Fruit fly (Drosophila melanogaster) S2 (cell line): Measurements from ENCODE around the gene p38a.

Experiments used
- CG8478 ChIP-seq: fragments of >200 bp; optimal IDR thresholded peaks from 2 replicates; lab custom pipeline; 2018
- CTCF ChIP-seq, 2 experiments: fragments of >200 bp; optimal IDR thresholded peaks; 2 replicates each; lab custom pipeline; 2018

p38a gene

DNA sequence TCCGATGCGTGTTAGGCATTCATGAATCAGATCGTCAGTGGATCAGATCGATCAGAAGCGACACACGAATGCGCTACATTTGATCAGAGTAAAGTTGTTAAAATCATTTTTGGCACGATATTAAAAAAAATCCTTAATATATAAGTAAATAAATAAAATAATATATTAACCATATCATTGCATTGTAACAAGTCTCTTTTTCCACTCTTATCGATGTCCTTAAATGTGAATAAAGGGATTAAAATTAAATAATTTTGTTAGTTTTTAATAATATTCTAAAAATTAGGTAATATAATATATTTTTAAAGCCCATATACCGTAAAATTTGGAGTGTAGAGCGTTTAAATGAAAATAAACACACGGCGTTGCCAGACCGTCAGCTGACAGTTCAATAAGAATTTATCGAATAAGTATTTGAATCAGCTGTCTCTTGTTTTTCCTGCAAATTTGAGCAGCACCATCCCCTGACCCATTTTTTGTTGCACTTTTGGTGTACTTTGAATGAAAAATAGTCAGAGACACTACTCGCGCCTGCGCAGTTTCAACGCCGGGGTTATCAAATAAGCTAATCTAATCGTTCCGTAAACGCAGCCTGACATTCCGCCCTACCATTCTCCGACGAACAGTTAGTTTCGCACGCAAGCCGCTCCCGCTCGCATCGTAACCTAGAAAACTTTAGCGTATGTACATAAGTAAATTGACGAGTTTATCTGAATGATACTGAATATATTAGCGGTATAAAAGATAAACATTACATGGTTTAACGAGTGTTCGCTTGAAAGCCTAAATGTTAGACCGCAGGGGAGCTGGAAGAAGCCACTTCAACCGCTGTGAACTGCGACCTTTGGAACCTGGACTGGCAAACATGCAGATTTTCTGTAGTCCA is at the start of gene p38a, which contains the start of gene CG6178:
Gene p38a, minus strand, starts transcription at position 398 of the 886 bp plus-strand sequence.
Gene CG6178, plus strand, starts transcription at position 424 of the 886 bp plus-strand sequence.
- TF ChIP-seq CG8478 (lab: Kevin White, UChicago) (no peak), CTCF (optimal IDR thresholded peaks at IDR 0.05; lab: Kevin White, UChicago) (no peak)

dm6 chr3R:24193373-24193879 is 41.3 kb upstream of the p38a start, which contains the start of the genes SMC6 and CG6204:
TSS of gene SMC6 (minus strand) at chr3R:24193423.
TSS of gene CG6204 (plus strand) at chr3R:24193832.
- TF ChIP-seq CTCF (optimal IDR thresholded peaks at IDR 0.05; lab: Kevin White, UChicago) (no peak), CG8478 (lab: Kevin White, UChicago) (no peak)

DNA sequence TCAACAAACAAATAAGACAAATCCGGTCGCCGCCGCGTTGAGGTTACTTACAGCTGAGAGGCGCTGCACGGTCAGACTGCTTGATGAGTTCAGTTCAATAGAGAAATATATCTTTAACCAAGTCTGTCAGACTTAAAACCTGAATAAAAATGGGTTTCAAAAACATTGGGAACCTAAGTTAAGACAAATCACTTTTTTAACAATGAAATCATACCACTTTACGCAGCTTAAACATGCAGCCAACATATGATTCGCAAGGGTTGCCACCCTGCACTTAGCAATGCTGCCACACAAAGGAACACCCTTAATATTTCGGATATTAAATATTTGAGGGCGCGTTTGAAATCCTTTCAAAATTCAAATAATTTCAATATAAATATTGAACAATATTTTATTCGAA is 36.5 kb upstream of the p38a start, which contains the start of gene CG5515:
Gene CG5515, minus strand, starts transcription at position 278 of the 400 bp plus-strand sequence.
- TF ChIP-seq CG8478 (lab: Kevin White, UChicago) (no peak), CTCF (optimal IDR thresholded peaks at IDR 0.05; lab: Kevin White, UChicago) (no peak)

DNA sequence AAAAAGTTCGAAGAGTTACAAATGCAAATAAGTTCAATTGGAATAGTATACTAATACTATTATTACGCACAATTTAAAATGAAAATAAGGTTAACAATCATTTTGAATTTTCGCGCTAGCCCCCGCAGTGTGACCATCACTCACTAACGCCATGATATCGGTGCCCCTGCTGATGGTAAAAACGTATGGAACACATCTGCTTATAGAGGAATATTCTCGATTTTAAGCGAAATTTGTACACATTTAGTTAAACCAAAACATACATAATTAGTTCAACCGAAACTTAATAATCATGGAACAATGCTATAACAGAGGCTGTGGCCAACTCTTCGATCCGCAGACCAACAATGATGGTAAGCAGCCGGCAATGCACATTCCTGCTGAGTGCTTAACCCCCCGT is 34.1 kb upstream of the p38a start, which contains the start of gene mora:
Gene mora, plus strand, starts transcription at position 172 of the 400 bp plus-strand sequence.
- no peak for TF ChIP-seq CTCF (optimal IDR thresholded peaks at IDR 0.05; lab: Kevin White, UChicago)
- TF ChIP-seq CG8478 (lab: Kevin White, UChicago) = no peak

DNA sequence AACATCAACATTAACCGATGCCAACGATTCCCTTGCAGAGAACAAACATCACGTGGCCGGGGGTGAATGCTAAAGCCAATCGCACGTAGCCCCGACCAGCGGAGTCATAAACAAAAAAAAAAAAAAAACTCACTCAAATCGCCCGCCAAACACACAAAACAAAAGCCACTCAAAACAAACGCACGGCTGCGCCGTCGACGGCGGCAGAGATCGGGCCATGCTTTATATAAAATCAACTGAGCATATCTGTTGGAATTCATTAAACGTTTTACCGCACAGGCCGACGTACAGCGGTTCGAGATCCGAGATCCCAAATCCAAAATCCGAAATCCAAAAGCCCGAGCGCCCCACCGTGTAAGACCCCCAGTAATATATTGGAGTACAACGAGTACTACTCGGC is 20.3 kb upstream of the p38a start, which contains the start of gene CG13606:
Gene CG13606, plus strand, starts transcription at position 250 of the 400 bp plus-strand sequence.
- TF ChIP-seq CG8478 (lab: Kevin White, UChicago) (no peak), CTCF (optimal IDR thresholded peaks at IDR 0.05; lab: Kevin White, UChicago) (no peak)

DNA sequence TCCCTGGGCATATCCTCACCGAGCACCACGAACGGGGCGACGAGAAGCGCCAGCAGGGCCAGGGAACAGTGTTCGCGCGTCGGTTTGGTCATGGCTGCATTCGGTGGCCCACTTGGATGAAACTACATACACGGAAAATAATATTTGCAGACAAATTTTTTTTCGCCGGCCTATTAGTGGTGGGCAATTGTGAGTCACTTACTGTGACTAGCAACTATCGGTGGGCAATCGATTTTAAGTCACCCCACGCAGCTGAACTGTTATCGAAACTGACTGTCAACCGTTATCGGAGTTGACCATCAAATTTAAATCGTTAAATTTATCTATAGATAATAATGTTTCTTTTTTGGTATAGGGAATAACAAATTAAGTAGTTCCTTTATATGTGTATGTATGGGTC is 17.2 kb upstream of the p38a start, which contains the start of gene CG5510:
Gene CG5510, minus strand, starts transcription at position 201 of the 400 bp plus-strand sequence.
- TF ChIP-seq CTCF (optimal IDR thresholded peaks at IDR 0.05; lab: Kevin White, UChicago) (peak in 1 of 2 experiments; percentile 14), CG8478 (lab: Kevin White, UChicago) (no peak)

- TF ChIP-seq CG8478 (lab: Kevin White, UChicago) = no peak
- TF ChIP-seq CTCF (optimal IDR thresholded peaks at IDR 0.05; lab: Kevin White, UChicago) = no peak
Measured at dm6 chr3R:24163556-24164022, 11.5 kb upstream of the p38a start, which contains the start of gene Apc2. TSS of gene Apc2 (plus strand) at chr3R:24163966.

dm6 chr3R:24162774-24163555 is 10.8 kb upstream of the p38a start, which contains the start of gene mRpS24:
TSS of gene mRpS24 (minus strand) at chr3R:24163545.
- TF ChIP-seq CG8478 (lab: Kevin White, UChicago) (no peak), CTCF (optimal IDR thresholded peaks at IDR 0.05; lab: Kevin White, UChicago) (no peak)

DNA sequence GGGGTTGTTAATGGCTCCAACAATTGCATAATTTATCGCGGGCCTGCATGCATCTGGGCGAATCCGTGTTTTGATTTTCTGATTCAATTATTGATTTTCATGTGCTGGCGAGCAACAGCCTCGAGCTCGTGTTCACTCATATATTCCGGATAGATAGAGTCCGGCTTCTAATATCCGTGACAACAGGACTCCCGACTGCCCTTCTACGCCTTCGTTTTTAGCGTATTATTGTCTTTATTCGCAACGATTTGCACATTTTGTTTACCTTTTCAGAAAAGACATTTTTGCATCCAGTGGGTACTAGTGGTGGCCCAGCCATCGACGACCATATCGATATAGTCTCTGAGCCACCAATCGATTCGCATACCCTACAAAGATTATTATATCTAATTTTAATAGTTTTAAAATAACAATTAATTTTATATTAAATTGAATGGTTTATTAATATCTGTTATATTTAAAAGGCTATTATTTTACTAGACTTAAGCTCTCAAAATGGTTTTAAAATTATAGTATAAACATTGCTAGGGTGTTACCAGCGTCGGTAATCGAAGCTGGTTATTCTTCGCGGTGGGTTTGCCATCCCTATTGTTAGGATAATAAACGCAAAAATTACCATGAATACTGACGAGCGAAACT is 9.2 kb upstream of the p38a start, which contains the start of the genes Myo95E and TBC1d7:
Gene Myo95E, minus strand, starts transcription at position 326 of the 639 bp plus-strand sequence.
Gene TBC1d7, plus strand, starts transcription at position 555 of the 639 bp plus-strand sequence.
- TF ChIP-seq CTCF (optimal IDR thresholded peaks at IDR 0.05; lab: Kevin White, UChicago) (no peak), CG8478 (lab: Kevin White, UChicago) (no peak)

dm6 chr3R:24150103-24150502 is 2.0 kb downstream of the p38a start, which contains the start of gene p38c:
TSS of gene p38c (minus strand) at chr3R:24150203.
- TF ChIP-seq CG8478 (lab: Kevin White, UChicago) = no peak
- no peak for TF ChIP-seq CTCF (optimal IDR thresholded peaks at IDR 0.05; lab: Kevin White, UChicago)

DNA sequence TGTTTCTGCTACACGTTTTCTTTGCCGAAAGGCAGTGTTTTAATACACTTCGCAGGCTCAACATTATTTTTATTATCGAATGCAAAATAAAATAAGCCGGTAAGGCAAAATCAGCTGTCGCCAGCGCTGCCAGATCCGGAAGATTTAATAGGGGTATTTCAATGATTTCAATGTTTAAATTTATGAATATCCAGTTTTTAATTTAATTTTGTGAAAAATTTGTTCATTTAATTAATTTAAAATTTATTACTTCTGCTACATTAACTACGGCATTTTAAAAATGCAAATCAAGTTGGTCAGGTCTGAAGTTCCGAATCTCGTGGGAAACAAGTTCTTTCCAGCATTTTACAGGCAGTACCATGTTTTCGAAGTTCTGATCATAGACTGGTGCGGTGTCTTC is 3.3 kb downstream of the p38a start, which contains the start of gene Slimp:
Gene Slimp, minus strand, starts transcription at position 130 of the 400 bp plus-strand sequence.
- TF ChIP-seq CG8478 (lab: Kevin White, UChicago) (no peak), CTCF (optimal IDR thresholded peaks at IDR 0.05; lab: Kevin White, UChicago) (no peak)

DNA sequence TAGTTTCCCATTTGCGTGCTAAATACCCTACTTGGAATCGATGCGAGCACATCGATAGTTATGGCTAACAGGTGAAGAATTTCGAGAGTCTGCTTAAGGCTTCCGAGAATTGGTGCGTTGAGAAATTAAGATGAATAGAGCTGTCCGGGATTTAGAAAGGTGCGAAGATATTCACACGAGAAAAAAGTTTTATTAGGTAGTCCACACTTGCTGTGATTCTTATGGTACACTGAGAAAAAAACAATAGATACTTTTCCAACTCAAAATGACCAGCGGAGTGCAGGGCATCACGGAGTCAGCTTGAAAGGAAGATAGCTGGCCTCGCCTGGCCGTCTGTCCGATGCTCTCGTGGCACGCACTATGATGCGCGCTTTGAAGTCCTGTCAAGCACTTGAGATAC is 7.6 kb downstream of the p38a start:
- no peak for TF ChIP-seq CTCF (optimal IDR thresholded peaks at IDR 0.05; lab: Kevin White, UChicago)
- TF ChIP-seq CG8478 (lab: Kevin White, UChicago) = no peak

DNA sequence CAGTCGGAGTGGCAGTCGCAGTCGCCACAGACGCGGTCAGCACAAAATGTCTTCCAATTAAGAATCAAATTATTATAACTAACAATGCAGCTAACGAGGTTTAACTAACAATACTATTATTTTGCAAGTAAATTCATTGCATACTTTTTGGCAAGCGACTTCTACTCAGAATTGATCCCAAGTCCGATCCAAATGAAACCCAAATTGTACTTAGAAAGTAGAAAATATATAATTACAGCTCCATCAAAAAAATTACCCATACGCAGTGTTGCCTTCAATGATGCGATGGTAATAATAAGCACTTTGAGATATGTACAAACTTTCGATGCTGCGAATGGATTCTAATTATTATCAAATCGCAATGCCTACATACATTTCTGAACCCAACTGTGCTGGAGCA is 8.3 kb downstream of the p38a start:
- TF ChIP-seq CG8478 (lab: Kevin White, UChicago) (no peak), CTCF (optimal IDR thresholded peaks at IDR 0.05; lab: Kevin White, UChicago) (no peak)
